Fruit fly (Drosophila melanogaster) Kc167 (cell line): ENCODE data around the gene CSN1a.

ENCODE experiments used
- Myc ChIP-seq: fragments of >200 bp; optimal IDR thresholded peaks from 2 replicates; lab custom pipeline; 2017; ENCODE audit warnings: missing external identifiers
- Sin3A ChIP-seq: fragments of >200 bp; optimal IDR thresholded peaks from 2 replicates; lab custom pipeline; 2018; ENCODE audit warnings: missing external identifiers
- h ChIP-seq: fragments of >200 bp; optimal IDR thresholded peaks from 3 replicates; lab custom pipeline; 2018; ENCODE audit warnings: missing external identifiers
- insv ChIP-seq: fragments of >200 bp; optimal IDR thresholded peaks from 3 replicates; lab custom pipeline; 2018; ENCODE audit warnings: missing external identifiers
- psq ChIP-seq: fragments of >200 bp; optimal IDR thresholded peaks from 2 replicates; lab custom pipeline; 2017; ENCODE audit warnings: missing external identifiers
- ttk ChIP-seq: sonication (Bioruptor generic); optimal IDR thresholded peaks from 2 replicates; lab custom pipeline; 2017; ENCODE audit warnings: missing external identifiers

CSN1a gene

dm6 chr2L:14765608-14766007 is 3.0 kb downstream of the CSN1a start, which contains the start of gene CG4701:
CG4701 (plus strand) TSS chr2L:14765908.
- TF ChIP-seq psq (lab: Kevin White, UChicago), result no peak
- TF ChIP-seq Myc (lab: Kevin White, UChicago), result no peak
- TF ChIP-seq Sin3A (lab: Kevin White, UChicago), result no peak
- no peak for TF ChIP-seq insv (lab: Kevin White, UChicago)
- TF ChIP-seq ttk, result no peak
- no peak for TF ChIP-seq h (lab: Kevin White, UChicago)

dm6 chr2L:14774713-14775112 is 12.1 kb downstream of the CSN1a start, which contains the start of gene CG4650:
CG4650 (minus strand) TSS chr2L:14774981.
- TF ChIP-seq insv (lab: Kevin White, UChicago) (no peak), ttk (no peak), Sin3A (lab: Kevin White, UChicago) (no peak), Myc (lab: Kevin White, UChicago) (no peak), h (lab: Kevin White, UChicago) (no peak), psq (lab: Kevin White, UChicago) (no peak)

- TF ChIP-seq insv (lab: Kevin White, UChicago) (no peak), Sin3A (lab: Kevin White, UChicago) (no peak), h (lab: Kevin White, UChicago) (no peak), ttk (no peak), Myc (lab: Kevin White, UChicago) (no peak)
Measured at dm6 chr2L:14784498-14784897, 21.9 kb downstream of the CSN1a start, which contains the start of gene CG18636. CG18636 (minus strand) TSS chr2L:14784598.

dm6 chr2L:14796542-14796941 is 34.0 kb downstream of the CSN1a start, which contains the start of gene CG18420:
CG18420 (minus strand) TSS chr2L:14796642.
- no peak for TF ChIP-seq Sin3A (lab: Kevin White, UChicago)
- TF ChIP-seq h (lab: Kevin White, UChicago), result no peak
- no peak for TF ChIP-seq insv (lab: Kevin White, UChicago)
- TF ChIP-seq ttk, result no peak
- TF ChIP-seq Myc (lab: Kevin White, UChicago), result no peak
- TF ChIP-seq psq (lab: Kevin White, UChicago), result no peak

dm6 chr2L:14797554-14797953 is 35.0 kb downstream of the CSN1a start:
- TF ChIP-seq psq (lab: Kevin White, UChicago) (no peak), h (lab: Kevin White, UChicago) (no peak), Sin3A (lab: Kevin White, UChicago) (no peak), Myc (lab: Kevin White, UChicago) (no peak), insv (lab: Kevin White, UChicago) (no peak), ttk (no peak)

- TF ChIP-seq insv (lab: Kevin White, UChicago), result no peak
- TF ChIP-seq h (lab: Kevin White, UChicago), result no peak
- TF ChIP-seq ttk, result no peak
- no peak for TF ChIP-seq Sin3A (lab: Kevin White, UChicago)
- TF ChIP-seq Myc (lab: Kevin White, UChicago), result no peak
- TF ChIP-seq psq (lab: Kevin White, UChicago), result no peak
Measured at dm6 chr2L:14802034-14802433, 39.5 kb downstream of the CSN1a start, which contains the start of gene CG33308. CG33308 (plus strand) TSS chr2L:14802334.

dm6 chr2L:14810461-14810860 is 47.9 kb downstream of the CSN1a start, which contains the start of gene CG33309:
CG33309 (plus strand) TSS chr2L:14810761.
- no peak for TF ChIP-seq insv (lab: Kevin White, UChicago)
